Worm (Caenorhabditis elegans) whole organism, midembryonic: ENCODE measurements around the gene R151.10.

ENCODE experiments used
- T22C8.4 ChIP-seq: fragments of 200-800 bp; sonication (Bioruptor generic); IDR thresholded peaks from 2 replicates; pipeline ENCODE4 v1.3.6; 2022; ENCODE audit warnings: missing genetic modification characterization, missing compliant biosample characterization
- cog-1 ChIP-seq: sonication (generic microtip); optimal IDR thresholded peaks from 2 replicates; lab custom pipeline; 2016; ENCODE audit warnings: missing genetic modification characterization, missing compliant biosample characterization
- flt-1 ChIP-seq: fragments of 200-800 bp; sonication (Bioruptor generic); IDR thresholded peaks from 2 replicates; pipeline ENCODE4 v1.3.6; 2022; ENCODE audit warnings: missing genetic modification characterization, missing compliant biosample characterization
- klf-2 ChIP-seq: fragments of 200-800 bp; sonication (Bioruptor generic); conservative IDR thresholded peaks from 2 replicates; pipeline ENCODE4 v1.3.6; 2022; ENCODE audit warnings: missing genetic modification reagents, missing genetic modification characterization, missing compliant biosample characterization
- med-1 ChIP-seq: sonication (generic microtip); optimal IDR thresholded peaks from 2 replicates; lab custom pipeline; 2017; ENCODE audit warnings: missing genetic modification characterization, mild to moderate bottlenecking, missing compliant biosample characterization, antibody characterized with exemption, missing genetic modification reagents; ENCODE audit not compliant: insufficient read depth
- ref-1 ChIP-seq: fragments of 200-800 bp; sonication (Bioruptor generic); conservative IDR thresholded peaks from 2 replicates; pipeline ENCODE4 v1.3.6; 2022; ENCODE audit warnings: missing genetic modification reagents, missing genetic modification characterization, missing compliant biosample characterization
- tab-1 ChIP-seq: fragments of 200-800 bp; sonication (Bioruptor generic); IDR thresholded peaks from 2 replicates; pipeline ENCODE4 v1.3.6; 2022; ENCODE audit warnings: missing genetic modification characterization, missing compliant biosample characterization
- ztf-23 ChIP-seq: fragments of 200-800 bp; sonication (Bioruptor generic); IDR thresholded peaks from 2 replicates; pipeline ENCODE4 v1.3.6; 2022; ENCODE audit warnings: missing genetic modification reagents, missing genetic modification characterization, missing compliant biosample characterization
- ztf-29 ChIP-seq: fragments of 200-800 bp; sonication (Bioruptor generic); IDR thresholded peaks from 2 replicates; pipeline ENCODE4 v1.3.6; 2022; ENCODE audit warnings: missing genetic modification reagents, missing genetic modification characterization, missing compliant biosample characterization

The R151.10 gene

DNA sequence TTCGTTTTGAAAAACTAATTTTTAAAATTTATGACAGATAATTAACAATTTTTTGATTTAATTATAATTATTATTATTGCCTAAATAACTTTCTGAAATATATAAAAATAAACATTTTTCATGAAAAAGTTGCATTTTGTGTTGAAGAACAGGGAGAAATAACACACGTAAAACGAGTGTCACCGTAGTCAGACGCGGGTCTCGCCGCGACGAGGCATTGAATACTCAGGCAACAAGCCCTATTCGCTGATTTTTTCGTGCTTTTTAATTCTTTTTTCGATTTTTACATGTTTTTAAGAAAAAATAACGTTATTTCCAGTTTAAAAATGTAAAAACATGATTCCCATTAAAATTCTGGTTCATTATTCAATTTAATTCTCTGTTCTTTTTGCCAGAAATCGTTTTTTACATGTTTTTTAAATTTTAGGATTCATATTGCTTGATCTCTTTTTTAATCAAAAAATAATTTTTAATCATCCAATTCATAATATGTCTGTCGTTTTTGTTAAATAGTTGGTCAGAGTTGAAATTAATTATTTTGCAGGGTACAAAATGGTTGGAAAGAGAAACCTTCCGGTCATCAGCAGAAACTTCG is 22.7 kb downstream of the R151.10 start, which contains the start of gene rpl-6:
Gene rpl-6, plus strand, starts transcription at position 545 of the 595 bp plus-strand sequence.
- TF ChIP-seq ztf-23 (0 out of 2 replicates have a peak, but pooled peaks have one; percentile 28), ztf-29 (peak; percentile 61; the same call in 1 of the 2 replicates), cog-1 (tag; lab: Kevin White, UChicago) (peak; percentile 66), T22C8.4 (no peak), ref-1 (GFP tag; lab: Robert Waterston, UW) (no peak), klf-2 (no peak), tab-1 (GFP tag; lab: Robert Waterston, UW) (no peak), med-1 (GFP tag; lab: Kevin White, UChicago) (no peak), flt-1 (GFP tag; lab: Robert Waterston, UW) (0 out of 2 replicates have a peak, but pooled peaks have one; percentile 13)

DNA sequence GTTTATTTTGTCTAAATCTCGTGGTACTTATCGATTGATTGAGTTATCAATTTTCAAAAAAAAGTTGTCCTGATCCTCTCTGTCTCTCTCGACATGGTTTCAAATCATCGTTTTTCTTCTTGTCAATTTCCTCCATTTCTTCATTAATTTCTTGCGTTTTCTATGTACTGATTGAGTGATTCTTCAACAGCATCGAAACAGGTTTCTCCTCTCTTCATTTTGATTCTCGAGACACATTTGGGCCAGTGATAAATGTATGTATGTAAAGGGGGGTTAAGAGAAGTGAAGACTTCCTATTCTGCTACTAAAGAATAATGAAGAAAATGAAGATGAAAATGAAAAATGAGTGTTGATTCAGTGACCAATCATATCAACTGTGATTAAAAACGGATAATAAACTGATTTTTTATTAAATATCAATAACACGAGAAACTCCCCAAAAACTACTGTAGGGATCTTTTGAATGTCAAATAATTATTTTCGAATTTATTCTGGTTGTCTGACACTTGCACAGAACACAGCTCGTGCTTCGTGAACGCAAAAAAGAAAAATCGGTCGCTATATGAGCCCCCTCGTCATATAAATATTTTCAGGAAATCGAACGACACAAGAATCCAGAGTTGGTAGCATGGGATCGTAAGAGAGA is 27.5 kb downstream of the R151.10 start:
- TF ChIP-seq flt-1 (GFP tag; lab: Robert Waterston, UW) (no peak), ztf-29 (no peak), ztf-23 (no peak), cog-1 (tag; lab: Kevin White, UChicago) (no peak), ref-1 (GFP tag; lab: Robert Waterston, UW) (no peak)

- no peak for TF ChIP-seq ztf-23
- no peak for TF ChIP-seq klf-2
- no peak for TF ChIP-seq tab-1 (GFP tag; lab: Robert Waterston, UW)
- TF ChIP-seq T22C8.4: no peak
- TF ChIP-seq ref-1 (GFP tag; lab: Robert Waterston, UW): no peak
- peak; percentile 31; the same call in 1 of the 2 replicates for TF ChIP-seq ztf-29
- TF ChIP-seq cog-1 (tag; lab: Kevin White, UChicago): no peak
Observed at ce11 chrIII:7201378-7202256, 29.1 kb downstream of the R151.10 start, which contains the start of gene dpy-31. Gene dpy-31, plus strand, starts transcription at chrIII:7202206.

DNA sequence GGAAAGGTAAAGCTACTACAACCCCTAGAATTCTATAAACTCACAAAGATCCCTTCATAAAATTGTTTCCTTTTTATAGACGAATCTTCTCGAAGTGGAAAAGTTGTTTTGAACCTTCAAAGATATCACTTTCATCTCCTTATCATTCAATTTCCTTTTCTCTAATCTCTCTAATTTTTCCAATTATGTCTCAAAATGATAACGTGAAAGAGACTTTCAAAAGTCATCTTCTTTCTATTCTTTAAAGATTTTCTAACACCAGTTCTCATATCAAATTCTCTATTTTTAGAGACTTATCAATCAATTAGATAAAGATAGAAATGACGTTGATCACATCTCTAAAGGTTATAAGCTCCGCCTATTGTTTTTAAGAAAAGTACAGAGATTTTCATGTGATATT is 31.3 kb downstream of the R151.10 start:
- TF ChIP-seq cog-1 (tag; lab: Kevin White, UChicago): no peak
- TF ChIP-seq tab-1 (GFP tag; lab: Robert Waterston, UW): no peak
- TF ChIP-seq ref-1 (GFP tag; lab: Robert Waterston, UW): no peak

ce11 chrIII:7198838-7199237 is 31.9 kb downstream of the R151.10 start, which contains the start of gene pfd-5:
Gene pfd-5, minus strand, starts transcription at chrIII:7198884.
- peak; percentile 74 for TF ChIP-seq ztf-23
- TF ChIP-seq klf-2: peak; percentile 71; the same call in 1 of the 2 replicates
- no peak for TF ChIP-seq med-1 (GFP tag; lab: Kevin White, UChicago)
- peak; percentile 84 for TF ChIP-seq flt-1 (GFP tag; lab: Robert Waterston, UW)
- TF ChIP-seq cog-1 (tag; lab: Kevin White, UChicago): peak; percentile 52

- TF ChIP-seq cog-1 (tag; lab: Kevin White, UChicago) (no peak), tab-1 (GFP tag; lab: Robert Waterston, UW) (no peak)
Observed at ce11 chrIII:7197973-7198372, 32.8 kb downstream of the R151.10 start, which contains the start of gene exos-9. Gene exos-9, minus strand, starts transcription at chrIII:7198073.

- TF ChIP-seq klf-2: no peak
- TF ChIP-seq ztf-23: no peak
- TF ChIP-seq ztf-29: no peak
- no peak for TF ChIP-seq med-1 (GFP tag; lab: Kevin White, UChicago)
- TF ChIP-seq ref-1 (GFP tag; lab: Robert Waterston, UW): no peak
- TF ChIP-seq flt-1 (GFP tag; lab: Robert Waterston, UW): no peak
Observed at ce11 chrIII:7195325-7195724, 35.4 kb downstream of the R151.10 start, which contains the start of gene F37C12.18. Gene F37C12.18, minus strand, starts transcription at chrIII:7195425.

- TF ChIP-seq cog-1 (tag; lab: Kevin White, UChicago) (no peak), med-1 (GFP tag; lab: Kevin White, UChicago) (no peak)
Observed at ce11 chrIII:7192942-7193665, 37.6 kb downstream of the R151.10 start, which contains the start of gene mec-14. Gene mec-14, minus strand, starts transcription at chrIII:7192992.

DNA sequence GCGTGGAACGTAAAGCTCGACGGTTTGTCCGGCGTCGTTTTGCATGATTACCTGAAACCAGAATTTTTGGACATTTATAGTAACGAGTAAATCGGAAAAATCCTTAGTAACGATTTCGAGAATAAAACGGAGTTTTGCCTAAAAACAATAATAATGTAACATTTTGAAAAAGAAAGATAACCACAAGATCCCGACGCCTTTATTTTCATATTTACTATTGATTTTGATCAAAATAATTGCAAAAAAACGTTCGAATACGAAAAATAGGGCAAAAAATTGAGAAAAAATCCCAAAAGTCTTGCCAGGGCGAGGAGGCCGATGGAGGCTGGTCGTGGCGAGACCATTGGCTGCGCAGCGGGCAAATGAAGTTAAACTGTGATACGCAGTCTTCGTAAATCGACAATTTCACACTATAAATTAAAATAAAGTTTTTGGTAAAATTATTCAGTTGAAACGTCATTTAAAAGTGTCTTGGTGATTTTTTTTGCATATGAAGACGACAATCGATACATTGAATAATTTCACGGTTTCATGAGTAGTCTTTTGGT is 41.1 kb downstream of the R151.10 start, which contains the start of gene rps-21:
Gene rps-21, minus strand, starts transcription at position 51 of the 548 bp plus-strand sequence.
- TF ChIP-seq cog-1 (tag; lab: Kevin White, UChicago) (peak; percentile 34), ztf-23 (peak; percentile 55; the same call in 1 of the 2 replicates), ref-1 (GFP tag; lab: Robert Waterston, UW) (no peak), T22C8.4 (no peak), med-1 (GFP tag; lab: Kevin White, UChicago) (no peak), tab-1 (GFP tag; lab: Robert Waterston, UW) (no peak), flt-1 (GFP tag; lab: Robert Waterston, UW) (0 out of 2 replicates have a peak, but pooled peaks have one; percentile 4), ztf-29 (no peak)
